Fruit fly (Drosophila melanogaster): ENCODE measurements around the gene CG5500.

The CG5500 gene

DNA sequence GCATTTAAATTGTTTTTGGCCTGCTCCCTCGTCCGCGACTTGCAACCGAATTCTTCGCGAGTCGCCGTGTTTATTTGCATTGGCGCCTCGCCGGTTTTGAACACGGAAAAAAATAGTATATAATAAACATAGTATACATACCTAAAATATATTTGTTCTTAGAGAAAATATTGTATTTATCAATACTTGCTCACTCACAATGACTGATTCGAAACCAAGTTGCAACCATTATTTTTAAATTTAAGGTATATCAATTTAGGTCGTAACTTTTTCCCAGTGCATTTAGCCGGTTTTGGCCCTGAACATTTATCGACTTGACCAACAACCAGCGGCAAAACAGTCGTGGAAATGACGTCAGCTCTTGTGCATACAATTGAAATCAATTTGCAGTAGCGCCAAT, 52.0 kb downstream of the CG5500 start (continued):
- peak; percentile 52 for TF ChIP-seq CG9139 (GFP tag; optimal IDR thresholded peaks at IDR 0.05)
- peak; percentile 87 for TF ChIP-seq CG6792 (GFP tag; optimal IDR thresholded peaks at IDR 0.05)
- TF ChIP-seq ss (GFP tag; optimal IDR thresholded peaks at IDR 0.05): peak; percentile 72 to 84
- peak; percentile 80 for TF ChIP-seq Blimp-1 (GFP tag; optimal IDR thresholded peaks at IDR 0.05)
- peak; percentile 61 to 90 for TF ChIP-seq salr (GFP tag; optimal IDR thresholded peaks at IDR 0.05)
- TF ChIP-seq Sox102F (GFP tag; optimal IDR thresholded peaks at IDR 0.05): peak; percentile 94
- peak; percentile 91 for TF ChIP-seq achi (GFP tag; optimal IDR thresholded peaks at IDR 0.05)
- TF ChIP-seq Eip78C (GFP tag): peak; percentile 95
- peak; percentile 83 for TF ChIP-seq Sox15 (GFP tag; optimal IDR thresholded peaks at IDR 0.05)
- peak; percentile 87 for TF ChIP-seq CG31627 (GFP tag; optimal IDR thresholded peaks at IDR 0.05)
- TF ChIP-seq OdsH (GFP tag; optimal IDR thresholded peaks at IDR 0.05): peak; percentile 94
- TF ChIP-seq fd85E (GFP tag; optimal IDR thresholded peaks at IDR 0.05): peak; percentile 58
- peak; percentile 92 for TF ChIP-seq acj6 (GFP tag; optimal IDR thresholded peaks at IDR 0.05)
- peak; percentile 96 for TF ChIP-seq CG34406 (GFP tag; optimal IDR thresholded peaks at IDR 0.05)
- peak; percentile 71 for TF ChIP-seq CG11762 (GFP tag; optimal IDR thresholded peaks at IDR 0.05; ENCODE audit: insufficient read depth)
- peak; percentile 95 for TF ChIP-seq CG6163 (GFP tag; IDR thresholded peaks at IDR 0.05)
- TF ChIP-seq Hr38 (GFP tag; optimal IDR thresholded peaks at IDR 0.05): no peak
- TF ChIP-seq Smox (GFP tag; optimal IDR thresholded peaks at IDR 0.05): peak; percentile 90
- TF ChIP-seq Ets21C (GFP tag; optimal IDR thresholded peaks at IDR 0.05): peak; percentile 63
- no peak for TF ChIP-seq fkh (GFP tag; optimal IDR thresholded peaks at IDR 0.05)
- TF ChIP-seq CG1621 (tag; optimal IDR thresholded peaks at IDR 0.05): peak; percentile 82
- TF ChIP-seq pdm3 (GFP tag; optimal IDR thresholded peaks at IDR 0.05): peak; percentile 88
- TF ChIP-seq CG11294 (GFP tag; IDR thresholded peaks at IDR 0.05): peak; percentile 77
- peak; percentile 92 for TF ChIP-seq CG3919 (GFP tag; optimal IDR thresholded peaks at IDR 0.05)
- TF ChIP-seq spab (GFP tag; optimal IDR thresholded peaks at IDR 0.05): peak; percentile 70
- peak; percentile 84 for TF ChIP-seq CG10631 (GFP tag; optimal IDR thresholded peaks at IDR 0.05)
